Worm (Caenorhabditis elegans) whole organism, L1 larva: ENCODE data around the gene pmk-1.

Experiments
- ama-1 ChIP-seq: fragments of 150-350 bp; optimal IDR thresholded peaks from 2 replicates; lab custom pipeline; 2014
- egl-27 ChIP-seq, 2 experiments: fragments of 150-350 bp in 1 of 2; sonication (generic microtip); optimal IDR thresholded peaks; 3 replicates each; lab custom pipeline; 2017 to 2018; ENCODE audit warnings: missing biosample characterization in 2 of 2, missing genetic modification characterization in 2 of 2, missing genetic modification reagents in 2 of 2
- lin-13 ChIP-seq: fragments of 150-350 bp; optimal IDR thresholded peaks from 2 replicates; lab custom pipeline; 2014; ENCODE audit warnings: missing biosample characterization, missing genetic modification reagents, missing genetic modification characterization
- mdl-1 ChIP-seq, 2 experiments: fragments of 150-350 bp; optimal IDR thresholded peaks; 2 replicates each; lab custom pipeline; 2014 to 2017; ENCODE audit warnings: missing biosample characterization in 2 of 2, missing genetic modification characterization in 2 of 2, inconsistent platforms in 1 of 2
- pqm-1 ChIP-seq: sonication (generic microtip); optimal IDR thresholded peaks from 3 replicates; lab custom pipeline; 2017; ENCODE audit warnings: missing biosample characterization, missing genetic modification characterization

ce11 chrIV:8114535-8114934, 34.1 kb upstream of the pmk-1 start:
- TF ChIP-seq ama-1 (no peak), mdl-1 (tag; optimal IDR thresholded peaks at IDR 0.05; lab: Kevin White, UChicago) (no peak), pqm-1 (tag; lab: Kevin White, UChicago) (no peak), egl-27 (tag; optimal IDR thresholded peaks at IDR 0.05; lab: Kevin White, UChicago) (no peak), lin-13 (GFP tag; lab: Kevin White, UChicago) (no peak)
